Fruit fly (Drosophila melanogaster) whole organism, adult: ENCODE results near the gene CG31559.

Source experiments
- CG11617 ChIP-seq: fragments of 200-800 bp; sonication (Bioruptor generic); optimal IDR thresholded peaks from 2 replicates; lab custom pipeline; 2017; ENCODE audit warnings: mild to moderate bottlenecking, missing biosample characterization, missing genetic modification reagents, missing genetic modification characterization
- CG7101 ChIP-seq: fragments of 200-800 bp; sonication (Bioruptor generic); optimal IDR thresholded peaks from 2 replicates; lab custom pipeline; 2018; ENCODE audit warnings: missing biosample characterization, mild to moderate bottlenecking, missing genetic modification characterization, moderate library complexity
- Clk ChIP-seq: fragments of 200-800 bp; sonication (Bioruptor generic); optimal IDR thresholded peaks from 2 replicates; lab custom pipeline; 2017; ENCODE audit warnings: missing biosample characterization, missing genetic modification characterization
- Crg-1 ChIP-seq: fragments of 200-800 bp; sonication (Bioruptor generic); optimal IDR thresholded peaks from 2 replicates; lab custom pipeline; 2016; ENCODE audit warnings: missing biosample characterization, missing genetic modification characterization
- pad ChIP-seq: fragments of 200-800 bp; sonication (Bioruptor generic); optimal IDR thresholded peaks from 3 replicates; lab custom pipeline; 2017; ENCODE audit warnings: missing biosample characterization, missing genetic modification characterization, mild to moderate bottlenecking, moderate library complexity, missing genetic modification reagents

- TF ChIP-seq Crg-1 (no peak), pad (GFP tag; lab: Kevin White, UChicago) (no peak), Clk (no peak), CG11617 (no peak), CG7101 (no peak)
Measured at dm6 chr3R:6110916-6111315, 46.1 kb downstream of the CG31559 start, which contains the start of gene Obp83ef.
